Fruit fly (Drosophila melanogaster) whole organism, embryonic: ENCODE results near the gene Bug22.
A peak's percentile ranks its signal among the peaks of the same experiment; 100 is the strongest.

Experiments used
- Ada2b ChIP-seq: fragments of 200-800 bp; sonication (Bioruptor generic); IDR thresholded peaks from 2 replicates; pipeline ENCODE4 v1.3.6; 2022; ENCODE audit warnings: missing biosample characterization, missing genetic modification characterization
- B-H1 ChIP-seq: fragments of 200-800 bp; sonication (Bioruptor generic); IDR thresholded peaks from 3 replicates; pipeline ENCODE4 v1.3.6; 2022; ENCODE audit warnings: missing biosample characterization, missing genetic modification characterization
- Bgb ChIP-seq: fragments of 200-800 bp; sonication (Bioruptor generic); IDR thresholded peaks from 2 replicates; pipeline ENCODE4 v1.3.6; 2022; ENCODE audit warnings: missing biosample characterization, missing genetic modification characterization; ENCODE audit not compliant: partially characterized antibody
- CG1024 ChIP-seq: fragments of 200-800 bp; sonication (Bioruptor generic); IDR thresholded peaks from 2 replicates; pipeline ENCODE4 v1.3.6; 2022; ENCODE audit warnings: missing biosample characterization, missing genetic modification characterization
- CG10565 ChIP-seq: fragments of 200-800 bp; sonication (Bioruptor generic); optimal IDR thresholded peaks from 3 replicates; lab custom pipeline; 2016; ENCODE audit warnings: missing biosample characterization, mild to moderate bottlenecking, missing genetic modification characterization
- CG11504 ChIP-seq: fragments of 200-800 bp; sonication (Bioruptor generic); optimal IDR thresholded peaks from 3 replicates; lab custom pipeline; 2019; ENCODE audit warnings: missing biosample characterization, mild to moderate bottlenecking, missing genetic modification characterization, moderate library complexity
- CG11560 ChIP-seq: fragments of 200-800 bp; sonication (Bioruptor generic); IDR thresholded peaks from 3 replicates; pipeline ENCODE4 v1.3.6; 2022; ENCODE audit warnings: missing biosample characterization, missing genetic modification characterization
- CG14050 ChIP-seq: fragments of 200-800 bp; sonication (Bioruptor generic); IDR thresholded peaks from 3 replicates; pipeline ENCODE4 v1.3.6; 2022; ENCODE audit warnings: missing biosample characterization, missing genetic modification characterization
- CG14667 ChIP-seq: fragments of 200-800 bp; sonication (Bioruptor generic); IDR thresholded peaks from 2 replicates; pipeline ENCODE4 v1.3.6; 2022; ENCODE audit warnings: missing biosample characterization, missing genetic modification characterization
- CG14965 ChIP-seq: fragments of 200-800 bp; sonication (Bioruptor generic); optimal IDR thresholded peaks from 2 replicates; lab custom pipeline; 2016; ENCODE audit warnings: missing biosample characterization, missing genetic modification characterization, borderline replicate concordance
- CG1529 ChIP-seq: fragments of 200-800 bp; sonication (Bioruptor generic); optimal IDR thresholded peaks from 3 replicates; lab custom pipeline; 2018; ENCODE audit warnings: missing biosample characterization, missing genetic modification characterization
- CG1647 ChIP-seq: fragments of 200-800 bp; sonication (Bioruptor generic); optimal IDR thresholded peaks from 3 replicates; lab custom pipeline; 2016; ENCODE audit warnings: missing biosample characterization, missing genetic modification characterization
- CG1792 ChIP-seq: fragments of 200-800 bp; sonication (Bioruptor generic); optimal IDR thresholded peaks from 2 replicates; lab custom pipeline; 2016; ENCODE audit warnings: missing biosample characterization, missing genetic modification characterization
- CG18599 ChIP-seq: fragments of 200-800 bp; sonication (Bioruptor generic); optimal IDR thresholded peaks from 3 replicates; lab custom pipeline; 2017; ENCODE audit warnings: missing biosample characterization, missing genetic modification characterization, mild to moderate bottlenecking, moderate library complexity, missing genetic modification reagents
- CG2120 ChIP-seq: fragments of 200-800 bp; sonication (Bioruptor generic); optimal IDR thresholded peaks from 3 replicates; lab custom pipeline; 2016; ENCODE audit warnings: missing biosample characterization, missing genetic modification characterization
- CG3163 ChIP-seq: fragments of 200-800 bp; sonication (Bioruptor generic); optimal IDR thresholded peaks from 3 replicates; lab custom pipeline; 2016; ENCODE audit warnings: missing biosample characterization, missing genetic modification characterization
- CG7928 ChIP-seq: fragments of 200-800 bp; sonication (Bioruptor generic); optimal IDR thresholded peaks from 2 replicates; lab custom pipeline; 2017; ENCODE audit warnings: missing biosample characterization, mild to moderate bottlenecking, missing genetic modification characterization
- CG8765 ChIP-seq: fragments of 200-800 bp; sonication (Bioruptor generic); IDR thresholded peaks from 2 replicates; pipeline ENCODE4 v1.3.6; 2022; ENCODE audit warnings: missing biosample characterization, missing genetic modification characterization
- CG9817 ChIP-seq: fragments of 200-800 bp; sonication (Bioruptor generic); optimal IDR thresholded peaks from 2 replicates; lab custom pipeline; 2018; ENCODE audit warnings: missing biosample characterization, mild to moderate bottlenecking, missing genetic modification characterization, moderate library complexity
- CTCF ChIP-seq: fragments of 200-800 bp; sonication (Bioruptor generic); optimal IDR thresholded peaks from 2 replicates; lab custom pipeline; 2017; ENCODE audit warnings: missing biosample characterization, mild to moderate bottlenecking, missing genetic modification characterization, moderate library complexity
- CrebB ChIP-seq: fragments of 200-800 bp; sonication (Bioruptor generic); optimal IDR thresholded peaks from 3 replicates; lab custom pipeline; 2018; ENCODE audit warnings: missing biosample characterization, mild to moderate bottlenecking, missing genetic modification characterization
- Dad ChIP-seq: fragments of 200-800 bp; sonication (Bioruptor generic); optimal IDR thresholded peaks from 3 replicates; lab custom pipeline; 2016; ENCODE audit warnings: missing biosample characterization, missing genetic modification characterization
- Dek ChIP-seq: fragments of 200-800 bp; sonication (Bioruptor generic); optimal IDR thresholded peaks from 3 replicates; lab custom pipeline; 2019; ENCODE audit warnings: missing biosample characterization, mild to moderate bottlenecking, missing genetic modification characterization, moderate library complexity
- ERR ChIP-seq: fragments of 200-800 bp; sonication (Bioruptor generic); optimal IDR thresholded peaks from 2 replicates; lab custom pipeline; 2016; ENCODE audit warnings: missing biosample characterization, missing genetic modification characterization
- Ets97D ChIP-seq: fragments of 200-800 bp; sonication (Bioruptor generic); optimal IDR thresholded peaks from 3 replicates; lab custom pipeline; 2016; ENCODE audit warnings: missing biosample characterization, missing genetic modification characterization
- H2.0 ChIP-seq: fragments of 200-800 bp; sonication (Bioruptor generic); IDR thresholded peaks from 2 replicates; pipeline ENCODE4 v1.3.6; 2022; ENCODE audit warnings: missing biosample characterization, missing genetic modification characterization
- HLH4C ChIP-seq: fragments of 200-800 bp; sonication (Bioruptor generic); IDR thresholded peaks from 3 replicates; pipeline ENCODE4 v1.3.6; 2022; ENCODE audit warnings: missing biosample characterization, missing genetic modification characterization; ENCODE audit not compliant: partially characterized antibody
- Mes4 ChIP-seq: fragments of 200-800 bp; sonication (Bioruptor generic); optimal IDR thresholded peaks from 2 replicates; lab custom pipeline; 2016; ENCODE audit warnings: missing biosample characterization, missing genetic modification characterization
- NK7.1 ChIP-seq: fragments of 200-800 bp; sonication (Bioruptor generic); optimal IDR thresholded peaks from 3 replicates; lab custom pipeline; 2016; ENCODE audit warnings: missing biosample characterization, missing genetic modification characterization
- Nf-YA ChIP-seq: fragments of 200-800 bp; sonication (Bioruptor generic); IDR thresholded peaks from 2 replicates; pipeline ENCODE4 v1.3.6; 2022; ENCODE audit warnings: missing biosample characterization, missing genetic modification characterization
- Nf-YC ChIP-seq: fragments of 200-800 bp; optimal IDR thresholded peaks from 3 replicates; lab custom pipeline; 2019; ENCODE audit warnings: missing biosample characterization, mild to moderate bottlenecking, missing genetic modification characterization, moderate library complexity
- Sin3A ChIP-seq: fragments of >200 bp; optimal IDR thresholded peaks from 2 replicates; lab custom pipeline; 2018
- Spps ChIP-seq: fragments of 200-800 bp; sonication (Bioruptor generic); optimal IDR thresholded peaks from 2 replicates; lab custom pipeline; 2018; ENCODE audit warnings: missing biosample characterization, mild to moderate bottlenecking, missing genetic modification characterization
- Xrp1 ChIP-seq: fragments of 200-800 bp; sonication (Bioruptor generic); IDR thresholded peaks from 2 replicates; pipeline ENCODE4 v1.3.6; 2022; ENCODE audit warnings: missing biosample characterization, missing genetic modification characterization
- amos ChIP-seq: fragments of 200-800 bp; sonication (Bioruptor generic); IDR thresholded peaks from 2 replicates; pipeline ENCODE4 v1.3.6; 2022; ENCODE audit warnings: missing biosample characterization, missing genetic modification characterization; ENCODE audit not compliant: partially characterized antibody
- ap ChIP-seq: fragments of 200-800 bp; sonication (Bioruptor generic); IDR thresholded peaks from 2 replicates; pipeline ENCODE4 v1.3.6; 2022; ENCODE audit warnings: missing biosample characterization, missing genetic modification characterization
- ato ChIP-seq: fragments of 200-800 bp; sonication (Bioruptor generic); IDR thresholded peaks from 2 replicates; pipeline ENCODE4 v1.3.6; 2022; ENCODE audit warnings: missing biosample characterization, missing genetic modification characterization; ENCODE audit not compliant: partially characterized antibody
- az2 ChIP-seq: fragments of 200-800 bp; sonication (Bioruptor generic); optimal IDR thresholded peaks from 3 replicates; lab custom pipeline; 2016; ENCODE audit warnings: missing biosample characterization, missing genetic modification characterization
- dmrt11E ChIP-seq: fragments of 200-800 bp; sonication (Bioruptor generic); optimal IDR thresholded peaks from 3 replicates; lab custom pipeline; 2018; ENCODE audit warnings: missing biosample characterization, mild to moderate bottlenecking, missing genetic modification characterization, moderate library complexity
- dpn ChIP-seq, 2 experiments: fragments of 200-800 bp; sonication (Bioruptor generic); optimal IDR thresholded peaks; 3 replicates each; lab custom pipeline; 2016; ENCODE audit warnings: missing biosample characterization in 2 of 2, missing genetic modification characterization in 2 of 2
- en ChIP-seq: fragments of 200-800 bp; sonication (Bioruptor generic); optimal IDR thresholded peaks from 2 replicates; lab custom pipeline; 2016; ENCODE audit warnings: missing biosample characterization, missing genetic modification characterization
- gem ChIP-seq: fragments of 200-800 bp; sonication (Bioruptor generic); optimal IDR thresholded peaks from 2 replicates; lab custom pipeline; 2019; ENCODE audit warnings: missing biosample characterization, mild to moderate bottlenecking, missing genetic modification characterization, moderate library complexity
- ham ChIP-seq: fragments of 200-800 bp; sonication (Bioruptor generic); IDR thresholded peaks from 2 replicates; pipeline ENCODE4 v1.3.6; 2022; ENCODE audit warnings: missing biosample characterization, missing genetic modification characterization
- lilli ChIP-seq: fragments of 200-800 bp; sonication (Bioruptor generic); optimal IDR thresholded peaks from 3 replicates; lab custom pipeline; 2016; ENCODE audit warnings: missing biosample characterization, missing genetic modification characterization
- mam ChIP-seq: fragments of 200-800 bp; sonication (Bioruptor generic); optimal IDR thresholded peaks from 3 replicates; lab custom pipeline; 2016; ENCODE audit warnings: missing biosample characterization, missing genetic modification characterization
- pho ChIP-seq: fragments of 200-800 bp; sonication (Bioruptor generic); optimal IDR thresholded peaks from 2 replicates; lab custom pipeline; 2016; ENCODE audit warnings: missing biosample characterization, missing genetic modification characterization
- ro ChIP-seq: fragments of 200-800 bp; sonication (Bioruptor generic); IDR thresholded peaks from 2 replicates; pipeline ENCODE4 v1.3.6; 2022; ENCODE audit warnings: missing biosample characterization, missing genetic modification characterization
- slbo ChIP-seq: fragments of 200-800 bp; sonication (Bioruptor generic); IDR thresholded peaks from 2 replicates; pipeline ENCODE4 v1.3.6; 2022; ENCODE audit warnings: missing biosample characterization, missing genetic modification characterization
- slou ChIP-seq: fragments of 200-800 bp; sonication (Bioruptor generic); optimal IDR thresholded peaks from 3 replicates; lab custom pipeline; 2016; ENCODE audit warnings: missing biosample characterization, missing genetic modification characterization
- slp2 ChIP-seq: fragments of 200-800 bp; sonication (Bioruptor generic); optimal IDR thresholded peaks from 2 replicates; lab custom pipeline; 2016; ENCODE audit warnings: missing biosample characterization, missing genetic modification characterization
- usp ChIP-seq: fragments of >200 bp; optimal IDR thresholded peaks from 2 replicates; lab custom pipeline; 2017; ENCODE audit warnings: missing biosample characterization, missing genetic modification characterization
- wdn ChIP-seq: fragments of 200-800 bp; sonication (Bioruptor generic); IDR thresholded peaks from 2 replicates; pipeline ENCODE4 v1.3.6; 2022; ENCODE audit warnings: missing biosample characterization, missing genetic modification characterization
- zen ChIP-seq: fragments of 200-800 bp; sonication (Bioruptor generic); optimal IDR thresholded peaks from 3 replicates; lab custom pipeline; 2018; ENCODE audit warnings: missing biosample characterization, mild to moderate bottlenecking, missing genetic modification characterization, moderate library complexity

The Bug22 gene

dm6 chr2L:10474268-10474678 is 43.6 kb upstream of the Bug22 start, which contains the start of gene RluA-1 (continued):
- TF ChIP-seq CrebB (tag; lab: Kevin White, UChicago) = peak; percentile 99
- TF ChIP-seq CG8765 (GFP tag; lab: Robert Waterston, UW) = peak; percentile 98
- peak; percentile 92 to 99 for TF ChIP-seq dpn (GFP tag; optimal IDR thresholded peaks at IDR 0.05; lab: Kevin White, UChicago)
- peak; percentile 99 for TF ChIP-seq slbo (GFP tag; lab: Robert Waterston, UW)
- TF ChIP-seq B-H1 (GFP tag; lab: Robert Waterston, UW) = peak; percentile 99
- no peak for TF ChIP-seq Sin3A
- peak; percentile 97 for TF ChIP-seq Dad (GFP tag; lab: Kevin White, UChicago)
- peak; percentile 100 for TF ChIP-seq Xrp1
- TF ChIP-seq az2 (GFP tag; lab: Kevin White, UChicago) = peak; percentile 100
- TF ChIP-seq pho (GFP tag; lab: Kevin White, UChicago) = peak; percentile 92
- TF ChIP-seq NK7.1 (GFP tag; lab: Kevin White, UChicago) = peak; percentile 86
- TF ChIP-seq mam = peak; percentile 61
- TF ChIP-seq zen = peak; percentile 100
- peak; percentile 96 for TF ChIP-seq CG2120 (GFP tag; lab: Kevin White, UChicago)
- peak; percentile 99 for TF ChIP-seq CG18599 (GFP tag; lab: Kevin White, UChicago)
- TF ChIP-seq gem = peak; percentile 100
- TF ChIP-seq en (GFP tag; lab: Kevin White, UChicago) = peak; percentile 89
- peak; percentile 96 for TF ChIP-seq Ada2b (GFP tag; lab: Robert Waterston, UW)
- peak; percentile 99 for TF ChIP-seq CG14667 (GFP tag; lab: Robert Waterston, UW)
- TF ChIP-seq CTCF (GFP tag; lab: Kevin White, UChicago) = peak; percentile 79
- TF ChIP-seq amos (GFP tag; lab: Robert Waterston, UW) = peak; percentile 50
- peak; percentile 95 for TF ChIP-seq slou (GFP tag; lab: Kevin White, UChicago)
- TF ChIP-seq HLH4C (GFP tag; lab: Robert Waterston, UW) = peak; percentile 58
- peak; percentile 91 for TF ChIP-seq Mes4 (GFP tag; lab: Kevin White, UChicago)
- TF ChIP-seq Nf-YC (tag; lab: Kevin White, UChicago) = peak; percentile 93
- TF ChIP-seq H2.0 (GFP tag; lab: Robert Waterston, UW) = peak; percentile 99
- peak; percentile 53 for TF ChIP-seq Bgb
- no peak for TF ChIP-seq usp (GFP tag; lab: Kevin White, UChicago)
- TF ChIP-seq ap (GFP tag; lab: Robert Waterston, UW) = peak; percentile 91
- peak; percentile 96 for TF ChIP-seq CG11504 (tag; lab: Kevin White, UChicago)
- TF ChIP-seq slp2 (GFP tag; lab: Kevin White, UChicago) = peak; percentile 68
- TF ChIP-seq CG1792 (GFP tag; lab: Kevin White, UChicago) = peak; percentile 90
- TF ChIP-seq CG7928 (GFP tag; lab: Kevin White, UChicago) = peak; percentile 81
- TF ChIP-seq CG1647 = peak; percentile 96
- TF ChIP-seq Dek = peak; percentile 99
- TF ChIP-seq CG1529 (GFP tag; lab: Kevin White, UChicago) = peak; percentile 99
- TF ChIP-seq Ets97D (GFP tag; lab: Kevin White, UChicago) = peak; percentile 92
- peak; percentile 96 for TF ChIP-seq CG10565 (GFP tag; lab: Kevin White, UChicago)
- peak; percentile 99 for TF ChIP-seq ro (GFP tag; lab: Robert Waterston, UW)
- peak; percentile 100 for TF ChIP-seq Spps (tag; lab: Kevin White, UChicago)
- peak; percentile 92 for TF ChIP-seq CG11560 (tag; lab: Robert Waterston, UW)
- TF ChIP-seq Nf-YA (GFP tag; lab: Robert Waterston, UW) = peak; percentile 75
- TF ChIP-seq ham (GFP tag; lab: Robert Waterston, UW) = peak; percentile 96
- peak; percentile 99 for TF ChIP-seq CG14050 (GFP tag; lab: Robert Waterston, UW)
- peak; percentile 76 for TF ChIP-seq CG3163
- TF ChIP-seq ato (GFP tag; lab: Robert Waterston, UW) = peak; percentile 65
- TF ChIP-seq dmrt11E (tag; lab: Kevin White, UChicago) = peak; percentile 100
- peak; percentile 82 for TF ChIP-seq CG1024 (GFP tag; lab: Robert Waterston, UW)
- peak; percentile 98 for TF ChIP-seq lilli
- peak; percentile 99 for TF ChIP-seq wdn
- peak; percentile 85 for TF ChIP-seq ERR (GFP tag; lab: Kevin White, UChicago)
- peak; percentile 69 for TF ChIP-seq CG14965 (GFP tag; lab: Kevin White, UChicago)
- peak; percentile 99 for TF ChIP-seq CG9817 (tag; lab: Kevin White, UChicago)
